Fruit fly (Drosophila melanogaster) Kc167 (cell line): ENCODE data around the gene CG6769.

Experiments
- Myc ChIP-seq: fragments of >200 bp; optimal IDR thresholded peaks from 2 replicates; lab custom pipeline; 2017; ENCODE audit warnings: missing external identifiers
- Sin3A ChIP-seq: fragments of >200 bp; optimal IDR thresholded peaks from 2 replicates; lab custom pipeline; 2018; ENCODE audit warnings: missing external identifiers
- h ChIP-seq: fragments of >200 bp; optimal IDR thresholded peaks from 3 replicates; lab custom pipeline; 2018; ENCODE audit warnings: missing external identifiers
- insv ChIP-seq: fragments of >200 bp; optimal IDR thresholded peaks from 3 replicates; lab custom pipeline; 2018; ENCODE audit warnings: missing external identifiers
- psq ChIP-seq: fragments of >200 bp; optimal IDR thresholded peaks from 2 replicates; lab custom pipeline; 2017; ENCODE audit warnings: missing external identifiers
- ttk ChIP-seq: sonication (Bioruptor generic); optimal IDR thresholded peaks from 2 replicates; lab custom pipeline; 2017; ENCODE audit warnings: missing external identifiers

DNA sequence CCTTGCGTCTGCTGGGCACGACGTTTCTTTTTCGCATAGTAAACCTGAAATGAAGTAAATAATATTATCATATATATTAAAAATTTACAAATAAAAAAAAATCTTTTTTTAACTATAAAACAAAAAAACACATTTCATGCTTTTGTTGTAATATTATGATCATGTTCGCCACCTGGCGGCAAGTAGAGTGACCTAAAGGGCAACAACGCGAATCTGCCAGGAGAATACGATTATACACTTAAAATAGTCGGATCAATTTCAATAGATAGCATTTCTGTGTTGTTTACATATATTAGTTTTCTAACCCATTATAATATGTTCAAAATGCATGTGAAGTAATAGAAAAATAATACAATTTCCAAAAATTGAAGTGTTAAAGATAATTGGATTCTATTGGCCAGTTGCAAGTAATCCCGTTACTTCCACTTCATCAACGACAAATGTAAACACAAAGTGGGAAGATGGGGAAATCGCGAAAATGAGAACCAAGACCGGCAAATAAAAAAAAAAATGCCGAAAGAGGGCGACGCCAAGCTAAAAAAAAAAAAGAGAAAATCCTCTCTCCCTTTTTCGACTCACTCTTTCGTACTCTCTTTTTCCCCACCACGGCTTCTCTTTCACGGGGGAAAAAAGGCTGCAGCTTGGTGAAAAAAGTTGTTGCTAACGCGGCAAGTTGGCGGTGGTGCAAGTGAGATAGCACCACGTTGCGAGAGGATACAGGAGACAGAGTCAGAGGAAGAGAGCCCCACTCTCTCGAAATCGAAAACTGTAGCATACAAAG lies 10.0 kb downstream of the CG6769 start:
- no peak for TF ChIP-seq psq
- no peak for TF ChIP-seq Myc
- TF ChIP-seq ttk = no peak
- no peak for TF ChIP-seq h (lab: Kevin White, UChicago)
- no peak for TF ChIP-seq insv (lab: Kevin White, UChicago)
- no peak for TF ChIP-seq Sin3A (lab: Kevin White, UChicago)
